Worm (Caenorhabditis elegans): Measurements from ENCODE around the gene EEED8.18.

Gene EEED8.18

DNA sequence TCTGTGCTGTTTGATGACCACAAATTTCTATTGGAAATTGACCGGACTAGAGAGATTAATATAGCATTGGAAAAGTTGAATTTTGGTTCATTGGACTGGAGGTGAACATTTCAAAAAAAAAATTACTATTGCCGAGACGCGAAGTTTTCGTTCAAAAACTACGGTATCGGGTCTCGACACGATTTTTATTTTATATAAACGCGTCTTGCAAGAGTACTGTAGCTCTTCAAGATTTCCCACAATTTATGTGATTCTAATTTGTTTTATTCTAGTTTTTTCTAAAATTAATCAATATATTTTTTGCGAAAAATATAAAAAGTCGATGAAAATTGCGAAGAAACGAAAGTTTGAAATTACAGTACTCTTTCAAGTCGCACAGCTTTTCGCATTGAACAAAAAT, 41.8 kb downstream of the EEED8.18 start, which contains the start of gene F09E5.12:
F09E5.12 (minus strand) TSS at position 101 of the 400 bp plus-strand sequence.
- no peak for TF ChIP-seq sox-2 (GFP tag; IDR thresholded peaks at IDR 0.05)
- no peak for TF ChIP-seq hlh-6 (tag; optimal IDR thresholded peaks at IDR 0.05)
- TF ChIP-seq pag-3 (tag; optimal IDR thresholded peaks at IDR 0.05; ENCODE audit: borderline replicate concordance) = no peak
- TF ChIP-seq ceh-48 (tag; optimal IDR thresholded peaks at IDR 0.05) = no peak
- TF ChIP-seq hlh-30 (tag; optimal IDR thresholded peaks at IDR 0.05; ENCODE audit: insufficient read depth) = no peak
- no peak for TF ChIP-seq unc-86 (tag; optimal IDR thresholded peaks at IDR 0.05)

DNA sequence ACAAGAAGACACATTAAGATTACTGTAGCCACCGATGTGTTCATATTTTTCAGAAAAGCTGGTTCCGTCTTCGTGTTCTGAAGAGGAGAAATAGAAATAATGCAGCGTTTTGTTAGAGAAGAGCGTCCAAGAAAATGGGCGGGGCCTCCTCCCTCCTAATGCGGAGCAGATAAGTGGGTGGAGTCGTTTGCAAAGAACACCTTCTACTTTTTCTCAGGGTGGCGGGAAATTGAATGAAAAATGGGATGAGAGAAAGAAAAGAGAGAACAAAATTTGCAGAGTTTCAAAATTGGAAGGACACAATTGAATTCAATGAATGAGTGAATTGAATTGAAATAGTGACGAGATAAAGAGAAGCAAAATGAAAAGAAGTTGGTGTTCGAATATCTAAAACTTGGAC, 46.8 kb downstream of the EEED8.18 start, which contains the start of gene F09E5.16:
F09E5.16 (minus strand) TSS at position 101 of the 400 bp plus-strand sequence.
- no peak for TF ChIP-seq nhr-232 (tag; optimal IDR thresholded peaks at IDR 0.05)

ce11 chrII:5364516-5364915, 47.9 kb downstream of the EEED8.18 start:
- TF ChIP-seq ama-1 (optimal IDR thresholded peaks at IDR 0.05) (no peak), pha-4 (tag; optimal IDR thresholded peaks at IDR 0.05) (no peak), mec-3 (tag; optimal IDR thresholded peaks at IDR 0.05; ENCODE audit: borderline replicate concordance) (no peak), ceh-24 (tag; optimal IDR thresholded peaks at IDR 0.05) (no peak), lin-11 (tag; optimal IDR thresholded peaks at IDR 0.05) (no peak), ceh-9 (tag; optimal IDR thresholded peaks at IDR 0.05) (no peak), elt-2 (tag; optimal IDR thresholded peaks at IDR 0.05) (no peak), F13H6.1 (tag; optimal IDR thresholded peaks at IDR 0.05) (no peak)
